Worm (Caenorhabditis elegans): ENCODE results near the gene F52D10.4.
A peak's percentile ranks its signal among the peaks of the same experiment; 100 is the strongest.

The F52D10.4 gene

DNA sequence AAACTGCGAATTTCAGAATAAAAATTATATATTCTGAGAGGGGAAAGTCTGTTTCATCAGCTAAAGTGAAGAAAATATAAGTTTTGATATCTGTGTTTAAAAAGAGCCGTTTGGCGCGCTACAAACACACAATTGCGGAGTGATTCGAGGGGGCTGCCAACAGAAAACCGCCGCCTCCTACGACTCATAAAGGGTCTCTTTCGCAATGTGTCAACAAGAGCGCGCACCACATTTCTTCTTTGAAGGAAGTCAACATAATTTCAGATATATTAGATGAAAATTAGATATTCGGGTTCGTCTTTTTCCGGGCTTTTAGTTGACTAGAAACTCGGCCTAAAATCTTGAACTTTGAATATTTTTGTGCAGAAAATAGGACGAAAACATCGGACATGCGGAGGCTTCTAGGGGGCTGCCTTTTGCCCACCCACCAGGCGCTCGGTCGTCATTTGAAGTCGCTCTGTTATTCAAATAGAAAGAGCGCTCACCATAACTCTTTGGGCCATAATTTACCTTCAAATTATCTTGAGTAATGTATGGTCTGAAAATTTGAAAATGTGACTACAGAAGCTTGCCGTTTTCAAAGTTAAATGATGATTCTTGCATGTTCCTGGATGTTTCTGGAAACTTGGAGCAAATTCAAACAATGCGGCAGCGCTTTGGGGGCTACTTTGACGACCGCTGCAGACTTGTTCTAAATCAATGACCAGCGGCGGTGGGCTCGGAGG, 11.3 kb upstream of the F52D10.4 start (continued):
- peak; percentile 95 for TF ChIP-seq sdz-12 (GFP tag; optimal IDR thresholded peaks at IDR 0.05)
- no peak for TF ChIP-seq nhr-41 (GFP tag; IDR thresholded peaks at IDR 0.05)
- TF ChIP-seq ztf-11 (tag; optimal IDR thresholded peaks at IDR 0.05): no peak
- peak; percentile 76 for TF ChIP-seq nhr-237 (tag; optimal IDR thresholded peaks at IDR 0.05)
- peak; percentile 75 for TF ChIP-seq madf-9 (GFP tag; conservative IDR thresholded peaks at IDR 0.05)
- TF ChIP-seq skn-1 (tag; optimal IDR thresholded peaks at IDR 0.05): no peak
- 0 out of 2 replicates have a peak, but pooled peaks have one; percentile 42 for TF ChIP-seq tag-97 (GFP tag; IDR thresholded peaks at IDR 0.05)
- peak; percentile 69; the same call in 1 of the 2 replicates for TF ChIP-seq lin-1 (GFP tag; IDR thresholded peaks at IDR 0.05)
- TF ChIP-seq hlh-11 (tag; optimal IDR thresholded peaks at IDR 0.05): peak; percentile 98
- no peak for TF ChIP-seq ZK337.2 (GFP tag; IDR thresholded peaks at IDR 0.05)
- peak; percentile 94 for TF ChIP-seq saeg-2 (GFP tag; IDR thresholded peaks at IDR 0.05)
- peak; percentile 91 for TF ChIP-seq pha-4 (GFP tag; IDR thresholded peaks at IDR 0.05)
- no peak for TF ChIP-seq pha-4 (tag; optimal IDR thresholded peaks at IDR 0.05)
- peak; percentile 91 for TF ChIP-seq hmg-1.1 (GFP tag; IDR thresholded peaks at IDR 0.05)
- TF ChIP-seq ceh-32 (tag; optimal IDR thresholded peaks at IDR 0.05; ENCODE audit: poor library complexity): peak; percentile 66
- TF ChIP-seq dmd-9 (GFP tag; IDR thresholded peaks at IDR 0.05): peak; percentile 56; the same call in 1 of the 2 replicates
- TF ChIP-seq dpl-1 (GFP tag; optimal IDR thresholded peaks at IDR 0.05): peak; percentile 72
- TF ChIP-seq ceh-44 (GFP tag; IDR thresholded peaks at IDR 0.05): 0 out of 2 replicates have a peak, but pooled peaks have one; percentile 49
- peak; percentile 76 for TF ChIP-seq set-16 (GFP tag; IDR thresholded peaks at IDR 0.05)
- no peak for TF ChIP-seq F44E2.7 (GFP tag; IDR thresholded peaks at IDR 0.05)
- TF ChIP-seq Y105C5A.15 (GFP tag; IDR thresholded peaks at IDR 0.05): no peak
- TF ChIP-seq nhr-42 (GFP tag; IDR thresholded peaks at IDR 0.05): peak; percentile 91
- peak; percentile 92 for TF ChIP-seq lin-29 (GFP tag; IDR thresholded peaks at IDR 0.05)
- TF ChIP-seq fkh-10 (GFP tag; optimal IDR thresholded peaks at IDR 0.05): peak; percentile 64
- TF ChIP-seq daf-19 (GFP tag; conservative IDR thresholded peaks at IDR 0.05): peak; percentile 92
- no peak for TF ChIP-seq Y75B8A.6 (GFP tag; IDR thresholded peaks at IDR 0.05)
- peak; percentile 94 for TF ChIP-seq mdt-29 (GFP tag; IDR thresholded peaks at IDR 0.05)
- TF ChIP-seq lin-13 (GFP tag; optimal IDR thresholded peaks at IDR 0.05): peak; percentile 61
- TF ChIP-seq jun-1 (tag; optimal IDR thresholded peaks at IDR 0.05): peak; percentile 74
- peak; percentile 83 for TF ChIP-seq nhr-10 (tag; optimal IDR thresholded peaks at IDR 0.05)
- TF ChIP-seq lir-3 (tag; optimal IDR thresholded peaks at IDR 0.05): peak; percentile 16
- TF ChIP-seq arid-1 (GFP tag; conservative IDR thresholded peaks at IDR 0.05): peak; percentile 61; the same call in 1 of the 2 replicates
- peak; percentile 74 to 86 for TF ChIP-seq lsy-2 (tag; optimal IDR thresholded peaks at IDR 0.05)
- TF ChIP-seq mdl-1 (tag; optimal IDR thresholded peaks at IDR 0.05): peak; percentile 67 to 81
- TF ChIP-seq T26A8.4 (GFP tag; IDR thresholded peaks at IDR 0.05): peak; percentile 93
- peak; percentile 79 for TF ChIP-seq lin-38 (GFP tag; IDR thresholded peaks at IDR 0.05)
- TF ChIP-seq ceh-62 (tag; optimal IDR thresholded peaks at IDR 0.05): no peak
- TF ChIP-seq unc-39 (tag; optimal IDR thresholded peaks at IDR 0.05): no peak
- peak; percentile 86; the same call in 1 of the 2 replicates for TF ChIP-seq php-3 (GFP tag; IDR thresholded peaks at IDR 0.05)
- TF ChIP-seq zfp-3 (GFP tag; conservative IDR thresholded peaks at IDR 0.05): peak; percentile 93
- TF ChIP-seq F49E8.2 (tag; optimal IDR thresholded peaks at IDR 0.05; ENCODE audit: borderline replicate concordance): no peak
- TF ChIP-seq mxl-3 (GFP tag; optimal IDR thresholded peaks at IDR 0.05): peak; percentile 32
- TF ChIP-seq tra-1 (GFP tag; IDR thresholded peaks at IDR 0.05): peak; percentile 96
- peak; percentile 90 for TF ChIP-seq F37D6.2 (tag; optimal IDR thresholded peaks at IDR 0.05)
- TF ChIP-seq gei-8 (GFP tag; optimal IDR thresholded peaks at IDR 0.05): peak; percentile 94
- peak; percentile 97 for TF ChIP-seq mep-1 (tag; optimal IDR thresholded peaks at IDR 0.05)
- no peak; the same call in none of the 2 replicates for TF ChIP-seq egl-43 (GFP tag; IDR thresholded peaks at IDR 0.05)
- TF ChIP-seq nhr-102 (tag; optimal IDR thresholded peaks at IDR 0.05): peak; percentile 96
- no peak for TF ChIP-seq unc-130 (GFP tag; optimal IDR thresholded peaks at IDR 0.05)
- TF ChIP-seq F26F4.8 (GFP tag; conservative IDR thresholded peaks at IDR 0.05): no peak
